Worm (Caenorhabditis elegans) whole organism, L4 larva: ENCODE results near the gene W03B1.3.
A peak's percentile ranks its signal among the peaks of the same experiment; 100 is the strongest.
"Not testable (repeated sequence)": the region's sequence is repeated elsewhere in the genome, so short reads cannot be mapped to it uniquely, and the experiment has no call there.

Experiments used
- F49E8.2 ChIP-seq: sonication (generic microtip); optimal IDR thresholded peaks from 2 replicates; lab custom pipeline; 2016; ENCODE audit warnings: missing compliant biosample characterization, mild to moderate bottlenecking, missing genetic modification characterization, borderline replicate concordance
- R02D3.7 ChIP-seq: fragments of 150-350 bp; sonication (generic microtip); optimal IDR thresholded peaks from 3 replicates; lab custom pipeline; 2014; ENCODE audit warnings: missing biosample characterization, missing genetic modification characterization
- T26A8.4 ChIP-seq: fragments of 200-800 bp; sonication (Bioruptor generic); IDR thresholded peaks from 2 replicates; pipeline ENCODE4 v1.3.6; 2022; ENCODE audit warnings: missing genetic modification characterization, missing compliant biosample characterization
- Y48G9A.11 ChIP-seq: fragments of 200-800 bp; sonication (Bioruptor generic); IDR thresholded peaks from 2 replicates; pipeline ENCODE4 v1.3.6; 2022; ENCODE audit warnings: missing genetic modification reagents, missing genetic modification characterization, missing compliant biosample characterization
- aha-1 ChIP-seq: fragments of 150-350 bp; peaks from one replicate; lab custom pipeline; 2014; ENCODE audit warnings: missing biosample characterization, missing genetic modification characterization
- ama-1 ChIP-seq: fragments of 150-350 bp; optimal IDR thresholded peaks from 2 replicates; lab custom pipeline; 2014; ENCODE audit warnings: inconsistent platforms, mixed read lengths
- arid-1 ChIP-seq: fragments of 200-800 bp; sonication (Bioruptor generic); conservative IDR thresholded peaks from 2 replicates; pipeline ENCODE4 v1.3.6; 2022; ENCODE audit warnings: missing genetic modification reagents, missing genetic modification characterization, missing compliant biosample characterization
- ceh-20 ChIP-seq: fragments of 200-800 bp; sonication (Bioruptor generic); IDR thresholded peaks from 2 replicates; pipeline ENCODE4 v1.3.6; 2022; ENCODE audit warnings: missing genetic modification reagents, missing genetic modification characterization, missing compliant biosample characterization
- ceh-44 ChIP-seq: fragments of 200-800 bp; sonication (Bioruptor generic); IDR thresholded peaks from 2 replicates; pipeline ENCODE4 v1.3.6; 2022; ENCODE audit warnings: missing genetic modification reagents, missing genetic modification characterization, missing compliant biosample characterization
- cey-2 ChIP-seq: sonication (generic microtip); optimal IDR thresholded peaks from 3 replicates; lab custom pipeline; 2017; ENCODE audit warnings: missing genetic modification characterization, mild to moderate bottlenecking, missing compliant biosample characterization, antibody characterized with exemption, borderline replicate concordance; ENCODE audit not compliant: insufficient read depth
- daf-16 ChIP-seq, 3 experiments: sonication (generic microtip); optimal IDR thresholded peaks; 2 replicates each; lab custom pipeline; 2016 to 2017; ENCODE audit warnings: missing genetic modification characterization in 3 of 3, missing genetic modification reagents in 3 of 3, mild to moderate bottlenecking in 2 of 3, missing compliant biosample characterization in 2 of 3, missing biosample characterization in 1 of 3, moderate library complexity in 1 of 3
- daf-19 ChIP-seq: fragments of 200-800 bp; sonication (Bioruptor generic); conservative IDR thresholded peaks from 2 replicates; pipeline ENCODE4 v1.3.6; 2022; ENCODE audit warnings: missing genetic modification characterization, missing compliant biosample characterization
- dmd-8 ChIP-seq: fragments of 200-800 bp; sonication (Bioruptor generic); IDR thresholded peaks from 2 replicates; pipeline ENCODE4 v1.3.6; 2022; ENCODE audit warnings: missing genetic modification characterization, missing compliant biosample characterization
- dpl-1 ChIP-seq: fragments of 150-350 bp; optimal IDR thresholded peaks from 2 replicates; lab custom pipeline; 2014; ENCODE audit warnings: missing biosample characterization, missing genetic modification reagents, missing genetic modification characterization
- duxl-1 ChIP-seq: sonication (generic microtip); optimal IDR thresholded peaks from 2 replicates; lab custom pipeline; 2016; ENCODE audit warnings: mild to moderate bottlenecking, missing genetic modification characterization, moderate library complexity, missing compliant biosample characterization; ENCODE audit not compliant: poor library complexity
- fos-1 ChIP-seq: fragments of 150-350 bp; optimal IDR thresholded peaks from 2 replicates; lab custom pipeline; 2014; ENCODE audit warnings: missing biosample characterization, missing genetic modification characterization
- hlh-30 ChIP-seq: sonication (generic microtip); optimal IDR thresholded peaks from 2 replicates; lab custom pipeline; 2017; ENCODE audit warnings: antibody characterized with exemption, mild to moderate bottlenecking, missing genetic modification characterization, missing compliant biosample characterization; ENCODE audit not compliant: insufficient read depth
- lin-1 ChIP-seq: fragments of 200-800 bp; sonication (Bioruptor generic); IDR thresholded peaks from 2 replicates; pipeline ENCODE4 v1.3.6; 2022; ENCODE audit warnings: missing genetic modification reagents, missing genetic modification characterization, missing compliant biosample characterization
- lin-29 ChIP-seq: fragments of 200-800 bp; sonication (Bioruptor generic); IDR thresholded peaks from 2 replicates; pipeline ENCODE4 v1.3.6; 2022; ENCODE audit warnings: missing genetic modification reagents, missing genetic modification characterization, missing compliant biosample characterization
- lin-38 ChIP-seq: fragments of 200-800 bp; sonication (Bioruptor generic); IDR thresholded peaks from 2 replicates; pipeline ENCODE4 v1.3.6; 2022; ENCODE audit warnings: missing genetic modification reagents, missing genetic modification characterization, missing compliant biosample characterization
- lsy-2 ChIP-seq, 2 experiments: fragments of 150-350 bp in 1 of 2; sonication (generic microtip) in 1 of 2; optimal IDR thresholded peaks; 2 replicates each; lab custom pipeline; 2014 to 2017; ENCODE audit warnings: missing biosample characterization in 2 of 2, missing genetic modification characterization in 2 of 2
- mdt-29 ChIP-seq: fragments of 200-800 bp; sonication (Bioruptor generic); IDR thresholded peaks from 2 replicates; pipeline ENCODE4 v1.3.6; 2022; ENCODE audit warnings: missing genetic modification reagents, missing genetic modification characterization, missing compliant biosample characterization
- mep-1 ChIP-seq: fragments of 150-350 bp; sonication (generic microtip); optimal IDR thresholded peaks from 3 replicates; lab custom pipeline; 2014; ENCODE audit warnings: missing biosample characterization, missing genetic modification characterization
- mes-2 ChIP-seq: sonication (generic microtip); optimal IDR thresholded peaks from 2 replicates; lab custom pipeline; 2016; ENCODE audit warnings: missing genotype, mild to moderate bottlenecking, missing genetic modification characterization, missing compliant biosample characterization; ENCODE audit not compliant: poor library complexity, severe bottlenecking
- nhr-237 ChIP-seq: sonication (generic microtip); optimal IDR thresholded peaks from 2 replicates; lab custom pipeline; 2017; ENCODE audit warnings: missing biosample characterization, missing genetic modification characterization
- nhr-25 ChIP-seq: sonication (generic microtip); optimal IDR thresholded peaks from 2 replicates; lab custom pipeline; 2017; ENCODE audit warnings: missing genetic modification characterization, mild to moderate bottlenecking, missing compliant biosample characterization, antibody characterized with exemption, moderate library complexity, borderline replicate concordance; ENCODE audit not compliant: insufficient read depth
- nhr-41 ChIP-seq: fragments of 200-800 bp; sonication (Bioruptor generic); IDR thresholded peaks from 2 replicates; pipeline ENCODE4 v1.3.6; 2022; ENCODE audit warnings: missing genetic modification reagents, missing genetic modification characterization, missing compliant biosample characterization
- nhr-77 ChIP-seq: fragments of 150-350 bp; optimal IDR thresholded peaks from 2 replicates; lab custom pipeline; 2014; ENCODE audit warnings: missing biosample characterization, missing genetic modification characterization
- pha-4 ChIP-seq, 2 experiments: fragments of 150-350 bp in 1 of 2; fragments of 200-800 bp in 1 of 2; sonication (Bioruptor generic) in 1 of 2; IDR thresholded peaks in 1 of 2; optimal IDR thresholded peaks in 1 of 2; 2 replicates each; pipeline versions ENCODE4 v1.3.6 to Lab custom; 2014 to 2022; ENCODE audit warnings: missing genetic modification characterization in 2 of 2, missing genetic modification reagents in 2 of 2, missing biosample characterization in 1 of 2, missing compliant biosample characterization in 1 of 2
- php-3 ChIP-seq: fragments of 200-800 bp; sonication (Bioruptor generic); IDR thresholded peaks from 2 replicates; pipeline ENCODE4 v1.3.6; 2022; ENCODE audit warnings: missing genetic modification reagents, missing genetic modification characterization, missing compliant biosample characterization
- skn-1 ChIP-seq: fragments of 150-350 bp; optimal IDR thresholded peaks from 2 replicates; lab custom pipeline; 2014; ENCODE audit warnings: missing biosample characterization, missing genetic modification characterization
- snpc-1.2 ChIP-seq: fragments of 200-800 bp; sonication (Bioruptor generic); IDR thresholded peaks from 2 replicates; pipeline ENCODE4 v1.3.6; 2022; ENCODE audit warnings: missing genetic modification reagents, missing genetic modification characterization, missing compliant biosample characterization
- snpc-4 ChIP-seq: fragments of 150-350 bp; optimal IDR thresholded peaks from 2 replicates; lab custom pipeline; 2014; ENCODE audit warnings: missing biosample characterization, missing genetic modification characterization
- unc-130 ChIP-seq: sonication (generic microtip); optimal IDR thresholded peaks from 2 replicates; lab custom pipeline; 2016; ENCODE audit warnings: missing genetic modification reagents, missing genetic modification characterization, missing compliant biosample characterization
- unc-39 ChIP-seq: sonication (generic microtip); optimal IDR thresholded peaks from 2 replicates; lab custom pipeline; 2017; ENCODE audit warnings: missing biosample characterization, missing genetic modification characterization
- zfp-2 ChIP-seq: sonication (generic microtip); optimal IDR thresholded peaks from 2 replicates; lab custom pipeline; 2016; ENCODE audit warnings: mild to moderate bottlenecking, missing genetic modification characterization, missing compliant biosample characterization
- ztf-7 ChIP-seq: fragments of 150-350 bp; optimal IDR thresholded peaks from 2 replicates; lab custom pipeline; 2014; ENCODE audit warnings: missing biosample characterization, missing genetic modification characterization

Gene W03B1.3

ce11 chrIV:4348146-4348545 lies 12.1 kb upstream of the W03B1.3 start, which contains the start of gene W03B1.5:
TSS of gene W03B1.5 (plus strand) at chrIV:4348446.
- TF ChIP-seq ceh-44 (GFP tag; lab: Robert Waterston, UW); ceh-20 (GFP tag; lab: Robert Waterston, UW); unc-39 (tag; lab: Kevin White, UChicago): not testable (repeated sequence)
- TF ChIP-seq, all 104 proteins: peak for 0; not testable (repeated sequence) for 104

- TF ChIP-seq arid-1 (GFP tag; lab: Robert Waterston, UW) (peak; percentile 16), pha-4 (GFP tag; IDR thresholded peaks at IDR 0.05; lab: Robert Waterston, UW) (0 out of 2 replicates have a peak, but pooled peaks have one; percentile 10), pha-4 (tag; optimal IDR thresholded peaks at IDR 0.05; lab: Kevin White, UChicago) (no peak), unc-130 (GFP tag; lab: Kevin White, UChicago) (peak; percentile 13), daf-16 (GFP tag; optimal IDR thresholded peaks at IDR 0.05; lab: Kevin White, UChicago) (no peak), daf-16 (tag; optimal IDR thresholded peaks at IDR 0.05; lab: Kevin White, UChicago) (peak; percentile 15), ama-1 (peak; percentile 62), Y48G9A.11 (GFP tag; lab: Robert Waterston, UW) (0 out of 2 replicates have a peak, but pooled peaks have one; percentile 49), lin-38 (GFP tag; lab: Robert Waterston, UW) (peak; percentile 95), duxl-1 (tag; lab: Kevin White, UChicago) (peak; percentile 56), mes-2 (tag; lab: Kevin White, UChicago) (peak; percentile 29), mdt-29 (0 out of 2 replicates have a peak, but pooled peaks have one; percentile 24), F49E8.2 (tag; lab: Kevin White, UChicago) (peak; percentile 68), snpc-4 (tag; lab: Kevin White, UChicago) (peak; percentile 61), lin-29 (GFP tag; lab: Robert Waterston, UW) (no peak), dmd-8 (0 out of 2 replicates have a peak, but pooled peaks have one; percentile 5), lin-1 (GFP tag; lab: Robert Waterston, UW) (peak; percentile 21; the same call in 1 of the 2 replicates), ztf-7 (no peak), snpc-1.2 (peak; percentile 90), ceh-44 (GFP tag; lab: Robert Waterston, UW) (0 out of 2 replicates have a peak, but pooled peaks have one; percentile 25), mep-1 (tag; lab: Kevin White, UChicago) (no peak), R02D3.7 (tag; lab: Kevin White, UChicago) (no peak), nhr-41 (no peak), T26A8.4 (GFP tag; lab: Robert Waterston, UW) (peak; percentile 51; the same call in 1 of the 2 replicates), php-3 (GFP tag; lab: Robert Waterston, UW) (0 out of 2 replicates have a peak, but pooled peaks have one; percentile 22)
These were observed 11.6 kb upstream of the W03B1.3 start for ce11 chrIV:4347578-4348003.

DNA sequence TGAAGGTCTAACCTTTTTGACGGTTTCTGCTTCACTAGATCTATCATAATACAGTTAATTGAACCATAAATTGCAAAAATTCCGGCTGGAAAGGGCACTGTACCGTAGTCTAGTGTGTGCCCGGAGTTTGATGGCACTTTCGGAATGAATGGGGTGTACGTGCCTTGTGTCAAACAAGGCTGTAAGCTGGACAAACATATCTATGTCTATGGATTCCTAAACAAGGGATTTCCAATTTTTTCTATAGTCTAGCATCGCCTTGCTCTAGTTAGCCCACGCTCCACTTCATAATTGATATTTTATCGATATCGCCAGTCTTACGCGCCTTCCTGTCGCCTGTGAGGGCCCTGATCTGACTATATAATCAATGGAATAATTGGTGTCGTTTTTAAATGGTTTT lies 10.5 kb upstream of the W03B1.3 start, which contains the start of gene oac-52:
Gene oac-52, minus strand, starts transcription at position 101 of the 400 bp plus-strand sequence.
- TF ChIP-seq dpl-1 (GFP tag; lab: Kevin White, UChicago), result no peak
- TF ChIP-seq fos-1 (tag; lab: Kevin White, UChicago), result no peak
- TF ChIP-seq nhr-77 (tag; lab: Kevin White, UChicago), result no peak
- TF ChIP-seq F49E8.2 (tag; lab: Kevin White, UChicago), result no peak
- TF ChIP-seq lsy-2 (tag; optimal IDR thresholded peaks at IDR 0.05; lab: Kevin White, UChicago), result no peak
- no peak for TF ChIP-seq daf-19 (GFP tag; lab: Robert Waterston, UW)
- TF ChIP-seq mep-1 (tag; lab: Kevin White, UChicago), result no peak
- no peak for TF ChIP-seq zfp-2 (tag; lab: Kevin White, UChicago)
- TF ChIP-seq nhr-25 (tag; lab: Kevin White, UChicago), result no peak
- TF ChIP-seq ztf-7, result no peak
- no peak for TF ChIP-seq nhr-41
- no peak for TF ChIP-seq skn-1 (tag; lab: Kevin White, UChicago)
- no peak for TF ChIP-seq duxl-1 (tag; lab: Kevin White, UChicago)
- no peak for TF ChIP-seq unc-130 (GFP tag; lab: Kevin White, UChicago)
- no peak for TF ChIP-seq lin-29 (GFP tag; lab: Robert Waterston, UW)
- TF ChIP-seq cey-2 (tag; lab: Kevin White, UChicago), result no peak
- TF ChIP-seq nhr-237 (tag; lab: Kevin White, UChicago), result no peak
- no peak for TF ChIP-seq aha-1
- no peak for TF ChIP-seq hlh-30 (tag; lab: Kevin White, UChicago)
- TF ChIP-seq, all 104 proteins: peak for 0
